Fruit fly (Drosophila melanogaster) whole organism, embryonic: Measurements from ENCODE around the gene Mst36Fb.

Experiments used
- CG17359 ChIP-seq: fragments of 200-800 bp; sonication (Bioruptor generic); optimal IDR thresholded peaks from 3 replicates; lab custom pipeline; 2018; ENCODE audit warnings: missing biosample characterization, mild to moderate bottlenecking, missing genetic modification characterization, moderate library complexity
- CG30020 ChIP-seq: fragments of 200-800 bp; optimal IDR thresholded peaks from 2 replicates; lab custom pipeline; 2019; ENCODE audit warnings: missing biosample characterization, mild to moderate bottlenecking, missing genetic modification characterization, moderate library complexity
- CG7357 ChIP-seq: fragments of 200-800 bp; sonication (Bioruptor generic); IDR thresholded peaks from 3 replicates; pipeline ENCODE4 v1.3.6; 2022; ENCODE audit warnings: missing biosample characterization, missing genetic modification characterization
- Deaf1 ChIP-seq: fragments of 200-800 bp; optimal IDR thresholded peaks from 3 replicates; lab custom pipeline; 2019; ENCODE audit warnings: missing biosample characterization, mild to moderate bottlenecking, missing genetic modification characterization, moderate library complexity
- NK7.1 ChIP-seq: fragments of 200-800 bp; sonication (Bioruptor generic); optimal IDR thresholded peaks from 3 replicates; lab custom pipeline; 2016; ENCODE audit warnings: missing biosample characterization, missing genetic modification characterization
- knrl ChIP-seq: fragments of 200-800 bp; sonication (Bioruptor generic); IDR thresholded peaks from 3 replicates; pipeline ENCODE4 v1.3.6; 2022; ENCODE audit warnings: missing biosample characterization, missing genetic modification characterization; ENCODE audit not compliant: partially characterized antibody
- pfk ChIP-seq: fragments of 200-800 bp; sonication (Bioruptor generic); optimal IDR thresholded peaks from 2 replicates; lab custom pipeline; 2018; ENCODE audit warnings: missing biosample characterization, mild to moderate bottlenecking, missing genetic modification characterization, moderate library complexity

DNA sequence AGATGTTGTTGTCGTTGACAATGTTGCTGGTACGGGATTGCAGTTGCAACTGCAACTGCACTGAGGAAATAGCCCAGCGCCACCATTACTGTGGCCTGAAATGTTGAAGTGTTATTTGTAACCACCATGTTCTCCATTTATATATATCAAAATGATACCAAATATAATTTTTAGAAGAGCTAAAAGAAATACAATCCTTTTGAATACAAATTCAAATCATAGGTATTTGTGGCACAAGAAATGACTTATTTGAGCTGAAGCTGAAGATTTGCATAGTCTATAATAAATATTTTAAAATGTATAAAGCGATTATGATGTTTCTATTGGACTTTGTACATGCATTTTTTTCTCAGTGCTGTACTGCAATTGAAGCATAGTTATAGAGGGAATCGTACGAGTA is 44.7 kb upstream of the Mst36Fb start:
- TF ChIP-seq Deaf1 (no peak), CG30020 (tag; lab: Kevin White, UChicago) (no peak), CG17359 (tag; lab: Kevin White, UChicago) (no peak), pfk (GFP tag; lab: Kevin White, UChicago) (no peak), NK7.1 (no peak), knrl (no peak), CG7357 (GFP tag; lab: Robert Waterston, UW) (no peak)
